Worm (Caenorhabditis elegans): Measurements from ENCODE around the gene elks-1.
"Not testable (repeated sequence)": the region's sequence is repeated elsewhere in the genome, so short reads cannot be mapped to it uniquely, and the experiment has no call there.

- TF ChIP-seq him-1, dao-5, W03F9.2 (tag; optimal IDR thresholded peaks at IDR 0.05): not testable (repeated sequence)
These were observed 44.2 kb upstream of the elks-1 start, which contains the start of gene C04C3.4 for ce11 chrIV:3394066-3394465.

Data from whole organism, L4/young adult.